Worm (Caenorhabditis elegans) whole organism, early embryonic: Measurements from ENCODE around the gene nhr-201.

Source experiments
- ama-1 ChIP-seq: fragments of 150-350 bp; optimal IDR thresholded peaks from 2 replicates; lab custom pipeline; 2014
- pes-1 ChIP-seq: fragments of 200-800 bp; sonication (Bioruptor generic); IDR thresholded peaks from 2 replicates; pipeline ENCODE4 v1.3.6; 2022; ENCODE audit warnings: missing genetic modification reagents, missing genetic modification characterization, missing compliant biosample characterization
- scrt-1 ChIP-seq: fragments of 200-800 bp; sonication (Bioruptor generic); IDR thresholded peaks from 2 replicates; pipeline ENCODE4 v1.3.6; 2022; ENCODE audit warnings: missing genetic modification characterization, missing compliant biosample characterization
- sea-1 ChIP-seq: fragments of 200-800 bp; sonication (Bioruptor generic); conservative IDR thresholded peaks from 2 replicates; pipeline ENCODE4 v1.3.6; 2022; ENCODE audit warnings: missing genetic modification characterization, missing compliant biosample characterization

DNA sequence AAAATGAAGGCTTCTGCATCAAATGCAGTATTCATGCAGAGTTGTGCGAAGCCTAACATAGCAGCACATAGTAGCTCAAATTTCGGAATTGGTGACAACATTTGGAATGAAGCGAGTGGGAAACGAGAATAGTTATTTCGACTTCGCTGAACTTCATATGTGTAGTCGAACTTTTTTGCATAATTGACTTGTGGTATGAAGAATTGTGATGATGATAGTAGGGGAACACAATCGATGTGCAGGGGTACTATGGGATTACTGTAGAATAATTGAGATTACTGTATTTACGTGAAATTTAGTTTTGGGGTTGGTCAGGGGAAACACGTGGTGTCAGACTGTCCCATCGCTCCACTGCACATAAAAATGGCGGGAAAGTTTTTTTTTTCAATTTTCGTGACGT is 23.7 kb upstream of the nhr-201 start, which contains the start of gene B0554.7:
- no peak for TF ChIP-seq sea-1
- TF ChIP-seq ama-1 (lab: Kevin White, UChicago) = no peak
- TF ChIP-seq pes-1 (GFP tag; lab: Robert Waterston, UW) = no peak
- no peak for TF ChIP-seq scrt-1
